Worm (Caenorhabditis elegans) whole organism, L1 larva: ENCODE data around the gene ech-5.

ENCODE experiments used
- aha-1 ChIP-seq: fragments of 150-350 bp; optimal IDR thresholded peaks from 2 replicates; lab custom pipeline; 2014; ENCODE audit warnings: missing biosample characterization, missing genetic modification characterization
- ceh-82 ChIP-seq, 3 experiments: fragments of 150-350 bp in 1 of 3; sonication (generic microtip) in 2 of 3; optimal IDR thresholded peaks; 2 replicates each; lab custom pipeline; 2014 to 2017; ENCODE audit warnings: missing biosample characterization in 3 of 3, missing genetic modification characterization in 3 of 3
- dsc-1 ChIP-seq: sonication (generic microtip); optimal IDR thresholded peaks from 2 replicates; lab custom pipeline; 2016; ENCODE audit warnings: mild to moderate bottlenecking, missing genetic modification characterization, missing compliant biosample characterization
- egl-27 ChIP-seq, 2 experiments: fragments of 150-350 bp in 1 of 2; sonication (generic microtip); optimal IDR thresholded peaks; 3 replicates each; lab custom pipeline; 2017 to 2018; ENCODE audit warnings: missing biosample characterization in 2 of 2, missing genetic modification characterization in 2 of 2, missing genetic modification reagents in 2 of 2
- elt-3 ChIP-seq, 6 experiments: fragments of 150-350 bp in 1 of 6; sonication (generic microtip); optimal IDR thresholded peaks; 2 replicates each; lab custom pipeline; 2017 to 2018; ENCODE audit warnings: missing biosample characterization in 6 of 6, missing genetic modification characterization in 6 of 6, inconsistent platforms in 1 of 6
- fkh-10 ChIP-seq: sonication (generic microtip); optimal IDR thresholded peaks from 2 replicates; lab custom pipeline; 2017; ENCODE audit warnings: missing biosample characterization, missing genetic modification reagents, missing genetic modification characterization

ce11 chrIV:762486-763376 is 34.1 kb upstream of the ech-5 start:
- TF ChIP-seq ceh-82 (tag; optimal IDR thresholded peaks at IDR 0.05; lab: Kevin White, UChicago): no peak
- no peak for TF ChIP-seq elt-3 (tag; optimal IDR thresholded peaks at IDR 0.05; lab: Kevin White, UChicago)
- TF ChIP-seq fkh-10 (GFP tag; lab: Kevin White, UChicago): no peak
- TF ChIP-seq dsc-1 (tag; lab: Kevin White, UChicago): no peak
- TF ChIP-seq egl-27 (tag; optimal IDR thresholded peaks at IDR 0.05; lab: Kevin White, UChicago): no peak
- TF ChIP-seq aha-1: no peak
